Fruit fly (Drosophila melanogaster) whole organism, embryonic: Measurements from ENCODE around the gene mRpS18C.
A peak's percentile ranks its signal among the peaks of the same experiment; 100 is the strongest.

Source experiments
- ATbp ChIP-seq: fragments of 200-800 bp; sonication (Bioruptor generic); optimal IDR thresholded peaks from 2 replicates; lab custom pipeline; 2017; ENCODE audit warnings: missing biosample characterization, mild to moderate bottlenecking, missing genetic modification characterization, missing genetic modification reagents
- Antp ChIP-seq: fragments of 200-800 bp; sonication (Bioruptor generic); optimal IDR thresholded peaks from 3 replicates; lab custom pipeline; 2016; ENCODE audit warnings: missing biosample characterization, missing genetic modification characterization
- Bdp1 ChIP-seq: fragments of 200-800 bp; sonication (Bioruptor generic); optimal IDR thresholded peaks from 3 replicates; lab custom pipeline; 2016; ENCODE audit warnings: missing biosample characterization, missing genetic modification characterization
- CG12071 ChIP-seq: fragments of 200-800 bp; sonication (Bioruptor generic); optimal IDR thresholded peaks from 3 replicates; lab custom pipeline; 2018; ENCODE audit warnings: missing biosample characterization, mild to moderate bottlenecking, missing genetic modification characterization
- CG15479 ChIP-seq: fragments of 200-800 bp; sonication (Bioruptor generic); optimal IDR thresholded peaks from 3 replicates; lab custom pipeline; 2019; ENCODE audit warnings: missing biosample characterization, mild to moderate bottlenecking, missing genetic modification characterization, moderate library complexity
- CG17568 ChIP-seq: fragments of 200-800 bp; sonication (Bioruptor generic); optimal IDR thresholded peaks from 2 replicates; lab custom pipeline; 2018; ENCODE audit warnings: missing biosample characterization, mild to moderate bottlenecking, missing genetic modification characterization, moderate library complexity
- CG17612 ChIP-seq: fragments of 200-800 bp; sonication (Bioruptor generic); IDR thresholded peaks from 2 replicates; pipeline ENCODE4 v1.3.6; 2022; ENCODE audit warnings: missing biosample characterization, missing genetic modification characterization
- CG31365 ChIP-seq: fragments of 200-800 bp; sonication (Bioruptor generic); optimal IDR thresholded peaks from 2 replicates; lab custom pipeline; 2018; ENCODE audit warnings: missing biosample characterization, mild to moderate bottlenecking, missing genetic modification characterization
- CG32772 ChIP-seq: fragments of 200-800 bp; sonication (Bioruptor generic); IDR thresholded peaks from 2 replicates; pipeline ENCODE4 v1.3.6; 2022; ENCODE audit warnings: missing biosample characterization, missing genetic modification characterization
- CG3838 ChIP-seq: fragments of 200-800 bp; sonication (Bioruptor generic); optimal IDR thresholded peaks from 3 replicates; lab custom pipeline; 2016; ENCODE audit warnings: missing biosample characterization, missing genetic modification characterization
- CG4282 ChIP-seq: fragments of 200-800 bp; sonication (Bioruptor generic); optimal IDR thresholded peaks from 2 replicates; lab custom pipeline; 2016; ENCODE audit warnings: missing biosample characterization, missing genetic modification characterization
- CG4424 ChIP-seq: fragments of 200-800 bp; sonication (Bioruptor generic); optimal IDR thresholded peaks from 3 replicates; lab custom pipeline; 2016; ENCODE audit warnings: missing biosample characterization, missing genetic modification characterization
- CG4820 ChIP-seq: fragments of 200-800 bp; sonication (Bioruptor generic); optimal IDR thresholded peaks from 3 replicates; lab custom pipeline; 2016; ENCODE audit warnings: missing biosample characterization, missing genetic modification characterization
- CG5180 ChIP-seq: fragments of 200-800 bp; sonication (Bioruptor generic); optimal IDR thresholded peaks from 3 replicates; lab custom pipeline; 2017; ENCODE audit warnings: missing biosample characterization, missing genetic modification characterization, mild to moderate bottlenecking, moderate library complexity, missing genetic modification reagents
- CG9727 ChIP-seq: fragments of 200-800 bp; sonication (Bioruptor generic); optimal IDR thresholded peaks from 3 replicates; lab custom pipeline; 2017; ENCODE audit warnings: missing biosample characterization, mild to moderate bottlenecking, missing genetic modification characterization
- Camta ChIP-seq: fragments of 200-800 bp; sonication (Bioruptor generic); optimal IDR thresholded peaks from 2 replicates; lab custom pipeline; 2016; ENCODE audit warnings: missing biosample characterization, missing genetic modification characterization
- D19A ChIP-seq: fragments of 200-800 bp; optimal IDR thresholded peaks from 3 replicates; lab custom pipeline; 2019; ENCODE audit warnings: missing biosample characterization, mild to moderate bottlenecking, missing genetic modification characterization, moderate library complexity
- Dad ChIP-seq: fragments of 200-800 bp; sonication (Bioruptor generic); optimal IDR thresholded peaks from 3 replicates; lab custom pipeline; 2016; ENCODE audit warnings: missing biosample characterization, missing genetic modification characterization
- Doc2 ChIP-seq: fragments of 200-800 bp; sonication (Bioruptor generic); IDR thresholded peaks from 2 replicates; pipeline ENCODE4 v1.3.6; 2022; ENCODE audit warnings: missing biosample characterization, missing genetic modification characterization
- Doc3 ChIP-seq: fragments of 200-800 bp; sonication (Bioruptor generic); IDR thresholded peaks from 3 replicates; pipeline ENCODE4 v1.3.6; 2022; ENCODE audit warnings: missing biosample characterization, missing genetic modification characterization; ENCODE audit not compliant: partially characterized antibody
- Drgx ChIP-seq: fragments of 200-800 bp; sonication (Bioruptor generic); IDR thresholded peaks from 2 replicates; pipeline ENCODE4 v1.3.6; 2022; ENCODE audit warnings: missing biosample characterization, missing genetic modification characterization
- Elba2 ChIP-seq: fragments of 200-800 bp; sonication (Bioruptor generic); optimal IDR thresholded peaks from 3 replicates; lab custom pipeline; 2016; ENCODE audit warnings: missing biosample characterization, missing genetic modification characterization
- H15 ChIP-seq: fragments of 200-800 bp; sonication (Bioruptor generic); IDR thresholded peaks from 3 replicates; pipeline ENCODE4 v1.3.6; 2022; ENCODE audit warnings: missing biosample characterization, missing genetic modification characterization
- Lhr ChIP-seq: fragments of 200-800 bp; sonication (Bioruptor generic); optimal IDR thresholded peaks from 3 replicates; lab custom pipeline; 2017; ENCODE audit warnings: mild to moderate bottlenecking, missing biosample characterization, missing genetic modification reagents, missing genetic modification characterization
- MBD-R2 ChIP-seq: fragments of 200-800 bp; sonication (Bioruptor generic); IDR thresholded peaks from 2 replicates; pipeline ENCODE4 v1.3.6; 2022; ENCODE audit warnings: missing biosample characterization, missing genetic modification characterization
- MESR4 ChIP-seq: fragments of 200-800 bp; sonication (Bioruptor generic); optimal IDR thresholded peaks from 2 replicates; lab custom pipeline; 2018; ENCODE audit warnings: missing biosample characterization, mild to moderate bottlenecking, missing genetic modification characterization, moderate library complexity
- Meics ChIP-seq: fragments of 200-800 bp; sonication (Bioruptor generic); optimal IDR thresholded peaks from 2 replicates; lab custom pipeline; 2017; ENCODE audit warnings: missing biosample characterization, mild to moderate bottlenecking, missing genetic modification characterization
- NC2β ChIP-seq: fragments of 200-800 bp; sonication (Bioruptor generic); optimal IDR thresholded peaks from 2 replicates; lab custom pipeline; 2016; ENCODE audit warnings: missing biosample characterization, missing genetic modification characterization
- Oli ChIP-seq: fragments of 200-800 bp; sonication (Bioruptor generic); optimal IDR thresholded peaks from 2 replicates; lab custom pipeline; 2018; ENCODE audit warnings: missing biosample characterization, mild to moderate bottlenecking, missing genetic modification characterization, moderate library complexity
- Tbp ChIP-seq: fragments of >200 bp; optimal IDR thresholded peaks from 2 replicates; lab custom pipeline; 2018; ENCODE audit warnings: missing biosample characterization, missing genetic modification characterization
- Trl ChIP-seq, 3 experiments: fragments of >200 bp in 2 of 3; fragments of 200-800 bp in 1 of 3; sonication (Bioruptor generic) in 1 of 3; optimal IDR thresholded peaks; 2 replicates in 1 of 3; 3 replicates in 2 of 3; lab custom pipeline; 2016 to 2017; ENCODE audit warnings: missing biosample characterization in 1 of 3, missing genetic modification characterization in 1 of 3
- Usf ChIP-seq: fragments of 200-800 bp; sonication (Bioruptor generic); optimal IDR thresholded peaks from 2 replicates; lab custom pipeline; 2017; ENCODE audit warnings: missing genotype, missing biosample characterization, missing genetic modification characterization
- bsh ChIP-seq, 2 experiments: fragments of 200-800 bp; sonication (Bioruptor generic); optimal IDR thresholded peaks; 2 replicates each; lab custom pipeline; 2017 to 2018; ENCODE audit warnings: mild to moderate bottlenecking in 2 of 2, missing biosample characterization in 2 of 2, missing genetic modification characterization in 2 of 2, moderate library complexity in 1 of 2
- cato ChIP-seq: fragments of 200-800 bp; sonication (Bioruptor generic); optimal IDR thresholded peaks from 2 replicates; lab custom pipeline; 2016; ENCODE audit warnings: missing biosample characterization, missing genetic modification characterization, borderline replicate concordance
- caup ChIP-seq: fragments of 200-800 bp; sonication (Bioruptor generic); optimal IDR thresholded peaks from 3 replicates; lab custom pipeline; 2017; ENCODE audit warnings: missing biosample characterization, mild to moderate bottlenecking, missing genetic modification characterization, moderate library complexity; ENCODE audit not compliant: severe bottlenecking
- croc ChIP-seq: fragments of 200-800 bp; sonication (Bioruptor generic); conservative IDR thresholded peaks from 3 replicates; pipeline ENCODE4 v1.3.6; 2022; ENCODE audit warnings: missing biosample characterization, missing genetic modification characterization
- esg ChIP-seq: fragments of 200-800 bp; sonication (Bioruptor generic); conservative IDR thresholded peaks from 2 replicates; pipeline ENCODE4 v1.3.6; 2022; ENCODE audit warnings: missing biosample characterization, missing genetic modification characterization
- exex ChIP-seq: fragments of 200-800 bp; sonication (Bioruptor generic); optimal IDR thresholded peaks from 4 replicates; lab custom pipeline; 2018; ENCODE audit warnings: missing biosample characterization, mild to moderate bottlenecking, missing genetic modification characterization, moderate library complexity
- gcm ChIP-seq: fragments of 200-800 bp; sonication (Bioruptor generic); optimal IDR thresholded peaks from 2 replicates; lab custom pipeline; 2019; ENCODE audit warnings: missing biosample characterization, mild to moderate bottlenecking, missing genetic modification characterization, moderate library complexity
- h ChIP-seq: fragments of >200 bp; optimal IDR thresholded peaks from 2 replicates; lab custom pipeline; 2017
- hbn ChIP-seq: fragments of 200-800 bp; sonication (Bioruptor generic); IDR thresholded peaks from 2 replicates; pipeline ENCODE4 v1.3.6; 2022; ENCODE audit warnings: missing biosample characterization, missing genetic modification characterization; ENCODE audit not compliant: partially characterized antibody
- jigr1 ChIP-seq: fragments of 200-800 bp; sonication (Bioruptor generic); IDR thresholded peaks from 3 replicates; pipeline ENCODE4 v1.3.6; 2022; ENCODE audit warnings: missing biosample characterization, missing genetic modification characterization
- nom ChIP-seq: fragments of 200-800 bp; sonication (Bioruptor generic); optimal IDR thresholded peaks from 2 replicates; lab custom pipeline; 2017; ENCODE audit warnings: missing biosample characterization, missing genetic modification characterization, mild to moderate bottlenecking, moderate library complexity, missing genetic modification reagents
- otp ChIP-seq: fragments of 200-800 bp; sonication (Bioruptor generic); IDR thresholded peaks from 3 replicates; pipeline ENCODE4, ENCODE4 v1.3.6; 2022; ENCODE audit warnings: missing biosample characterization, missing genetic modification characterization
- pita ChIP-seq: fragments of 200-800 bp; sonication (Bioruptor generic); optimal IDR thresholded peaks from 2 replicates; lab custom pipeline; 2017; ENCODE audit warnings: missing biosample characterization, mild to moderate bottlenecking, missing genetic modification characterization
- psq ChIP-seq: fragments of 200-800 bp; sonication (Bioruptor generic); optimal IDR thresholded peaks from 2 replicates; lab custom pipeline; 2017; ENCODE audit warnings: missing biosample characterization, missing genetic modification characterization
- salm ChIP-seq: fragments of 200-800 bp; sonication (Bioruptor generic); optimal IDR thresholded peaks from 2 replicates; lab custom pipeline; 2018; ENCODE audit warnings: missing biosample characterization, mild to moderate bottlenecking, missing genetic modification characterization
- tin ChIP-seq: fragments of 200-800 bp; sonication (Bioruptor generic); optimal IDR thresholded peaks from 3 replicates; lab custom pipeline; 2016; ENCODE audit warnings: missing biosample characterization, missing genetic modification characterization
- tup ChIP-seq: fragments of 200-800 bp; sonication (Bioruptor generic); optimal IDR thresholded peaks from 2 replicates; lab custom pipeline; 2016; ENCODE audit warnings: missing biosample characterization, mild to moderate bottlenecking, missing genetic modification characterization, moderate library complexity
- zen ChIP-seq: fragments of 200-800 bp; sonication (Bioruptor generic); optimal IDR thresholded peaks from 3 replicates; lab custom pipeline; 2018; ENCODE audit warnings: missing biosample characterization, mild to moderate bottlenecking, missing genetic modification characterization, moderate library complexity

The mRpS18C gene

dm6 chr3R:30461608-30462243 is 38.0 kb downstream of the mRpS18C start (continued):
- TF ChIP-seq CG9727 (GFP tag; lab: Kevin White, UChicago) (peak; percentile 25), CG4424 (GFP tag; lab: Kevin White, UChicago) (peak; percentile 17), Meics (GFP tag; lab: Kevin White, UChicago) (peak; percentile 33), psq (no peak), pita (GFP tag; lab: Kevin White, UChicago) (no peak), Camta (GFP tag; lab: Kevin White, UChicago) (no peak), CG31365 (no peak), Usf (no peak), Lhr (no peak), Trl (optimal IDR thresholded peaks at IDR 0.05; lab: Kevin White, UChicago) (no peak), Trl (GFP tag; optimal IDR thresholded peaks at IDR 0.05; lab: Kevin White, UChicago) (no peak), CG12071 (no peak), nom (peak; percentile 21), Doc2 (no peak), otp (GFP tag; lab: Robert Waterston, UW) (0 out of 3 replicates have a peak, but pooled peaks have one; percentile 34), Dad (GFP tag; lab: Kevin White, UChicago) (no peak), tup (GFP tag; lab: Kevin White, UChicago) (no peak), gcm (GFP tag; lab: Kevin White, UChicago) (peak; percentile 15), Elba2 (GFP tag; lab: Kevin White, UChicago) (no peak), esg (GFP tag; lab: Robert Waterston, UW) (no peak), Tbp (no peak), hbn (GFP tag; lab: Robert Waterston, UW) (no peak), caup (GFP tag; lab: Kevin White, UChicago) (no peak), bsh (GFP tag; optimal IDR thresholded peaks at IDR 0.05; lab: Kevin White, UChicago) (peak in 1 of 2 experiments; percentile 20), tin (no peak), Antp (GFP tag; lab: Kevin White, UChicago) (no peak), CG15479 (GFP tag; lab: Kevin White, UChicago) (peak; percentile 21), NC2β (GFP tag; lab: Kevin White, UChicago) (no peak), CG4820 (peak; percentile 10), Oli (tag; lab: Kevin White, UChicago) (peak; percentile 18), CG17612 (GFP tag; lab: Robert Waterston, UW) (no peak), Drgx (GFP tag; lab: Robert Waterston, UW) (peak; percentile 51; the same call in 1 of the 2 replicates), ATbp (GFP tag; lab: Kevin White, UChicago) (no peak), cato (GFP tag; lab: Kevin White, UChicago) (no peak), D19A (tag; lab: Kevin White, UChicago) (no peak), CG32772 (GFP tag; lab: Robert Waterston, UW) (no peak), jigr1 (GFP tag; lab: Robert Waterston, UW) (no peak), Doc3 (GFP tag; lab: Robert Waterston, UW) (no peak), h (lab: Kevin White, UChicago) (no peak), CG5180 (GFP tag; lab: Kevin White, UChicago) (no peak), CG17568 (GFP tag; lab: Kevin White, UChicago) (no peak), H15 (no peak), CG3838 (GFP tag; lab: Kevin White, UChicago) (no peak), CG4282 (GFP tag; lab: Kevin White, UChicago) (no peak), MESR4 (GFP tag; lab: Kevin White, UChicago) (no peak), MBD-R2 (GFP tag; lab: Robert Waterston, UW) (no peak), exex (tag; lab: Kevin White, UChicago) (no peak), croc (GFP tag; lab: Robert Waterston, UW) (no peak), zen (tag; lab: Kevin White, UChicago) (no peak), Bdp1 (GFP tag; lab: Kevin White, UChicago) (no peak), salm (tag; lab: Kevin White, UChicago) (no peak)
